Fruit fly (Drosophila melanogaster) whole organism, embryonic: ENCODE measurements around the gene cert.
A peak's percentile ranks its signal among the peaks of the same experiment; 100 is the strongest.

Experiments
- Aef1 ChIP-seq: fragments of 200-800 bp; sonication (Bioruptor generic); IDR thresholded peaks from 3 replicates; pipeline ENCODE4 v1.3.6; 2022; ENCODE audit warnings: missing biosample characterization, missing genetic modification characterization
- Bgb ChIP-seq: fragments of 200-800 bp; sonication (Bioruptor generic); IDR thresholded peaks from 2 replicates; pipeline ENCODE4 v1.3.6; 2022; ENCODE audit warnings: missing biosample characterization, missing genetic modification characterization; ENCODE audit not compliant: partially characterized antibody
- CG10321 ChIP-seq: fragments of 200-800 bp; sonication (Bioruptor generic); IDR thresholded peaks from 2 replicates; pipeline ENCODE4 v1.3.6; 2022; ENCODE audit warnings: missing biosample characterization, missing genetic modification characterization
- CG12769 ChIP-seq: fragments of 200-800 bp; sonication (Bioruptor generic); optimal IDR thresholded peaks from 2 replicates; lab custom pipeline; 2019; ENCODE audit warnings: missing biosample characterization, mild to moderate bottlenecking, missing genetic modification characterization, moderate library complexity
- CG14860 ChIP-seq: fragments of 200-800 bp; sonication (Bioruptor generic); IDR thresholded peaks from 3 replicates; pipeline ENCODE4 v1.3.6; 2022; ENCODE audit warnings: missing biosample characterization, missing genetic modification characterization; ENCODE audit not compliant: partially characterized antibody
- CG1603 ChIP-seq: fragments of 200-800 bp; sonication (Bioruptor generic); optimal IDR thresholded peaks from 2 replicates; lab custom pipeline; 2019; ENCODE audit warnings: missing biosample characterization, mild to moderate bottlenecking, missing genetic modification characterization, moderate library complexity
- CG16863 ChIP-seq: fragments of 200-800 bp; sonication (Bioruptor generic); optimal IDR thresholded peaks from 3 replicates; lab custom pipeline; 2016; ENCODE audit warnings: missing biosample characterization, missing genetic modification characterization
- CG18619 ChIP-seq: fragments of 200-800 bp; sonication (Bioruptor generic); optimal IDR thresholded peaks from 3 replicates; lab custom pipeline; 2017; ENCODE audit warnings: missing biosample characterization, mild to moderate bottlenecking, missing genetic modification characterization
- CG7372 ChIP-seq: fragments of 200-800 bp; sonication (Bioruptor generic); IDR thresholded peaks from 2 replicates; pipeline ENCODE4 v1.3.6; 2022; ENCODE audit warnings: missing biosample characterization, missing genetic modification characterization
- CG7745 ChIP-seq: fragments of 200-800 bp; sonication (Bioruptor generic); optimal IDR thresholded peaks from 2 replicates; lab custom pipeline; 2018; ENCODE audit warnings: missing biosample characterization, mild to moderate bottlenecking, missing genetic modification characterization, moderate library complexity
- CG9437 ChIP-seq: fragments of 200-800 bp; sonication (Bioruptor generic); optimal IDR thresholded peaks from 2 replicates; lab custom pipeline; 2018; ENCODE audit warnings: missing biosample characterization, mild to moderate bottlenecking, missing genetic modification characterization
- CG9797 ChIP-seq: fragments of 200-800 bp; sonication (Bioruptor generic); optimal IDR thresholded peaks from 3 replicates; lab custom pipeline; 2018; ENCODE audit warnings: missing biosample characterization, mild to moderate bottlenecking, missing genetic modification characterization
- CG9876 ChIP-seq: fragments of 200-800 bp; sonication (Bioruptor generic); optimal IDR thresholded peaks from 2 replicates; lab custom pipeline; 2016; ENCODE audit warnings: missing biosample characterization, missing genetic modification characterization
- Drgx ChIP-seq: fragments of 200-800 bp; sonication (Bioruptor generic); IDR thresholded peaks from 2 replicates; pipeline ENCODE4 v1.3.6; 2022; ENCODE audit warnings: missing biosample characterization, missing genetic modification characterization
- Ets65A ChIP-seq: fragments of 200-800 bp; sonication (Bioruptor generic); peaks from one replicate; lab custom pipeline; 2016; ENCODE audit warnings: missing biosample characterization, missing genetic modification characterization
- HHEX ChIP-seq: fragments of 200-800 bp; sonication (Bioruptor generic); optimal IDR thresholded peaks from 3 replicates; lab custom pipeline; 2017; ENCODE audit warnings: missing biosample characterization, mild to moderate bottlenecking, missing genetic modification characterization, missing genetic modification reagents
- HmgD ChIP-seq: fragments of 200-800 bp; sonication (Bioruptor generic); optimal IDR thresholded peaks from 3 replicates; lab custom pipeline; 2016; ENCODE audit warnings: missing biosample characterization, missing genetic modification characterization
- Six4 ChIP-seq: fragments of 200-800 bp; sonication (Bioruptor generic); optimal IDR thresholded peaks from 2 replicates; lab custom pipeline; 2016; ENCODE audit warnings: missing biosample characterization, missing genetic modification characterization
- Sox102F ChIP-seq: fragments of 200-800 bp; sonication (Bioruptor generic); optimal IDR thresholded peaks from 2 replicates; lab custom pipeline; 2018; ENCODE audit warnings: missing biosample characterization, mild to moderate bottlenecking, missing genetic modification characterization, moderate library complexity
- Xbp1 ChIP-seq: fragments of 200-800 bp; sonication (Bioruptor generic); optimal IDR thresholded peaks from 3 replicates; lab custom pipeline; 2016; ENCODE audit warnings: missing biosample characterization, mild to moderate bottlenecking, missing genetic modification characterization
- ato ChIP-seq: fragments of 200-800 bp; sonication (Bioruptor generic); IDR thresholded peaks from 2 replicates; pipeline ENCODE4 v1.3.6; 2022; ENCODE audit warnings: missing biosample characterization, missing genetic modification characterization; ENCODE audit not compliant: partially characterized antibody
- bigmax ChIP-seq: fragments of 200-800 bp; sonication (Bioruptor generic); optimal IDR thresholded peaks from 2 replicates; lab custom pipeline; 2018; ENCODE audit warnings: missing biosample characterization, mild to moderate bottlenecking, missing genetic modification characterization
- bowl ChIP-seq: fragments of 200-800 bp; sonication (Bioruptor generic); IDR thresholded peaks from 2 replicates; pipeline ENCODE4 v1.3.6; 2022; ENCODE audit warnings: missing biosample characterization, missing genetic modification characterization
- chinmo ChIP-seq: fragments of 200-800 bp; sonication (Bioruptor generic); IDR thresholded peaks from 4 replicates; pipeline ENCODE4 v1.3.6; 2022; ENCODE audit warnings: missing biosample characterization, missing genetic modification characterization; ENCODE audit not compliant: partially characterized antibody
- dimm ChIP-seq: fragments of 200-800 bp; sonication (Bioruptor generic); IDR thresholded peaks from 2 replicates; pipeline ENCODE4 v1.3.6; 2022; ENCODE audit warnings: missing biosample characterization, missing genetic modification characterization
- en ChIP-seq: fragments of 200-800 bp; sonication (Bioruptor generic); optimal IDR thresholded peaks from 2 replicates; lab custom pipeline; 2016; ENCODE audit warnings: missing biosample characterization, missing genetic modification characterization
- gro ChIP-seq: fragments of 200-800 bp; sonication (Bioruptor generic); optimal IDR thresholded peaks from 2 replicates; lab custom pipeline; 2016; ENCODE audit warnings: missing biosample characterization, missing genetic modification characterization
- hbn ChIP-seq: fragments of 200-800 bp; sonication (Bioruptor generic); IDR thresholded peaks from 2 replicates; pipeline ENCODE4 v1.3.6; 2022; ENCODE audit warnings: missing biosample characterization, missing genetic modification characterization; ENCODE audit not compliant: partially characterized antibody
- jing ChIP-seq: fragments of 200-800 bp; sonication (Bioruptor generic); optimal IDR thresholded peaks from 2 replicates; lab custom pipeline; 2018; ENCODE audit warnings: missing biosample characterization, mild to moderate bottlenecking, missing genetic modification characterization
- lola ChIP-seq, 3 experiments: fragments of >200 bp in 2 of 3; fragments of 200-800 bp in 1 of 3; sonication (Bioruptor generic) in 1 of 3; optimal IDR thresholded peaks; 2 replicates each; lab custom pipeline; 2017 to 2019; ENCODE audit warnings: missing biosample characterization in 3 of 3, missing genetic modification characterization in 3 of 3, mild to moderate bottlenecking in 1 of 3, moderate library complexity in 1 of 3
- mam ChIP-seq: fragments of 200-800 bp; sonication (Bioruptor generic); optimal IDR thresholded peaks from 3 replicates; lab custom pipeline; 2016; ENCODE audit warnings: missing biosample characterization, missing genetic modification characterization
- oc ChIP-seq: fragments of 200-800 bp; sonication (Bioruptor generic); optimal IDR thresholded peaks from 2 replicates; lab custom pipeline; 2018; ENCODE audit warnings: missing biosample characterization, mild to moderate bottlenecking, missing genetic modification characterization, moderate library complexity
- pita ChIP-seq: fragments of 200-800 bp; sonication (Bioruptor generic); optimal IDR thresholded peaks from 2 replicates; lab custom pipeline; 2017; ENCODE audit warnings: missing biosample characterization, mild to moderate bottlenecking, missing genetic modification characterization
- rib ChIP-seq: fragments of 200-800 bp; sonication (Bioruptor generic); IDR thresholded peaks from 2 replicates; pipeline ENCODE4 v1.3.6; 2022; ENCODE audit warnings: missing biosample characterization, missing genetic modification characterization
- salm ChIP-seq: fragments of 200-800 bp; sonication (Bioruptor generic); optimal IDR thresholded peaks from 2 replicates; lab custom pipeline; 2018; ENCODE audit warnings: missing biosample characterization, mild to moderate bottlenecking, missing genetic modification characterization
- sd ChIP-seq: fragments of 200-800 bp; sonication (Bioruptor generic); optimal IDR thresholded peaks from 3 replicates; lab custom pipeline; 2018; ENCODE audit warnings: missing biosample characterization, mild to moderate bottlenecking, missing genetic modification characterization, moderate library complexity
- seq ChIP-seq: fragments of 200-800 bp; sonication (Bioruptor generic); IDR thresholded peaks from 2 replicates; pipeline ENCODE4 v1.3.6; 2022; ENCODE audit warnings: missing biosample characterization, missing genetic modification characterization
- sr ChIP-seq: fragments of 200-800 bp; sonication (Bioruptor generic); IDR thresholded peaks from 3 replicates; pipeline ENCODE4 v1.3.6; 2022; ENCODE audit warnings: missing biosample characterization, missing genetic modification characterization
- tap ChIP-seq: fragments of 200-800 bp; optimal IDR thresholded peaks from 3 replicates; lab custom pipeline; 2019; ENCODE audit warnings: missing biosample characterization, mild to moderate bottlenecking, missing genetic modification characterization, moderate library complexity
- wdn ChIP-seq: fragments of 200-800 bp; sonication (Bioruptor generic); IDR thresholded peaks from 2 replicates; pipeline ENCODE4 v1.3.6; 2022; ENCODE audit warnings: missing biosample characterization, missing genetic modification characterization

cert gene

dm6 chr3L:8336372-8336771 is 46.7 kb upstream of the cert start, which contains the start of gene Cpr66Cb:
Gene Cpr66Cb, plus strand, starts transcription at chr3L:8336672.
- TF ChIP-seq rib (GFP tag; lab: Robert Waterston, UW) (no peak), wdn (no peak), Ets65A (GFP tag; lab: Kevin White, UChicago) (peak; percentile 62)

DNA sequence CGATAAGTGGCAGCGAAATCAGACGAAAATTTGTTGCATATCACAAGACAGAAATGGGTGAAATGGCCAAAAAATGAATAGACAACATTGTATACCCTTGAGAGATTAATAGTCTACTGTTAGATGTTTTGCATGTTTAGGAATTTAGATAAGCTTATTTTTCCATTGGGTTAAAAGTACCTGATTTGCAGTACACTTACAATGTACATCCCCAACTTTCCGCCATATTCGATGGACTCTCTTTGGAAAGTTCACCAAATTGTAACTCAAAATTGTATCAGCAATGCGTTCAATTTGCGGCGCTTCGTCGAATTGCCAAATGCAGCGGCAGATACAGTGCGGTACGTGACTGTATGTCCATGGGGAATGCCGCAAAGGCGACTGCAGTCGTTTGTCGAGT is 44.7 kb upstream of the cert start:
- TF ChIP-seq bowl = no peak
- no peak for TF ChIP-seq HHEX
- TF ChIP-seq mam = no peak
- no peak for TF ChIP-seq Aef1 (GFP tag; lab: Robert Waterston, UW)
- TF ChIP-seq sd (tag; lab: Kevin White, UChicago) = no peak
- TF ChIP-seq Sox102F = peak; percentile 16
- TF ChIP-seq oc = no peak
- peak; percentile 13 for TF ChIP-seq CG1603
- TF ChIP-seq seq = no peak
- TF ChIP-seq salm (tag; lab: Kevin White, UChicago) = no peak

DNA sequence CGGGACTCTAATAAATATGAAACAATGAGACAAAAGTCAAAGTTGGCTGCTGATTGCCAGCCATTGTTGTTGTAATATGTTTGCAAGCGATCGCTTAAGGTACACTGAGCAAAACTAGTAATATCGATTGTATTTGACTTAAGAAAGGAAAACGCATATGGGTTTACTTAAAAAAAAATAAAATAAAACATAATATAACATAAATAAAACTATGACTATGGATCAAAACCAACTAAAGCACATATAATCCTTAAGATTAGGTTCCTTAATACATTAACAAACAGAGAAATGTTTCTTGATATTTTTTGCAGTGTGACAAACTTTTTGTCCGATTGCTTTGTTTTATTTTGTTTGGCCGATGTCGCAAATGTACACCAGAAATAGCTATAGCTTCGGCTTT is 43.9 kb upstream of the cert start:
- TF ChIP-seq CG16863 (GFP tag; lab: Kevin White, UChicago) (no peak), CG9797 (GFP tag; lab: Kevin White, UChicago) (no peak), en (GFP tag; lab: Kevin White, UChicago) (no peak), Drgx (GFP tag; lab: Robert Waterston, UW) (peak; percentile 29; the same call in 1 of the 2 replicates), CG18619 (GFP tag; lab: Kevin White, UChicago) (no peak), jing (GFP tag; lab: Kevin White, UChicago) (no peak), gro (no peak)

dm6 chr3L:8331414-8331813 is 41.7 kb upstream of the cert start:
- peak; percentile 80 for TF ChIP-seq CG7372 (GFP tag; lab: Robert Waterston, UW)
- no peak for TF ChIP-seq ato
- TF ChIP-seq CG7745 (tag; lab: Kevin White, UChicago) = no peak
- TF ChIP-seq CG9437 (GFP tag; lab: Kevin White, UChicago) = peak; percentile 65
- no peak for TF ChIP-seq CG9876
- TF ChIP-seq sr (GFP tag; lab: Robert Waterston, UW) = no peak

DNA sequence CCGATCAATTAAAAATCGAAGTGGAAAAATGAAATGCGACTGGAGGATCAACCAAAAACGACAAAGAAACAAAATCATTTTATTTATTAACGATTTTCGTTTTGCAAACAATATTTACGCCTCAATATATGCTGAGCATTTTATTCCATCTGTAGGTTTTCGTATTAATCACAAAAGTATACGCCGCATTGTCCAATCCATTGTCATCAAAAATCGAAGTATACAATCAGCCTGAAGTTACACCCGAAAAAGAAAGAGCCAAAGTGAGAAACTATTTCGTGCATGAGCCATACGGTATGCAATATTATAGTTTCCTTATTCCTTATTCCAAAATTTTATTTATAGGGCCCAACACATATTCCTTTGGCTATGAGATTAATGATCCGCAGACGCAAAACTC is 39.3 kb upstream of the cert start:
- 0 out of 4 replicates have a peak, but pooled peaks have one; percentile 41 for TF ChIP-seq chinmo (GFP tag; lab: Robert Waterston, UW)
- TF ChIP-seq Xbp1 (GFP tag; lab: Kevin White, UChicago) = no peak
- TF ChIP-seq Bgb (GFP tag; lab: Robert Waterston, UW) = 0 out of 2 replicates have a peak, but pooled peaks have one; percentile 25
- TF ChIP-seq lola (GFP tag; optimal IDR thresholded peaks at IDR 0.05; lab: Kevin White, UChicago) = peak in 1 of 3 experiments; percentile 76

dm6 chr3L:8328283-8328682 is 38.6 kb upstream of the cert start, which contains the start of gene CG34462:
Gene CG34462, plus strand, starts transcription at chr3L:8328583.
- TF ChIP-seq pita (no peak), dimm (GFP tag; lab: Robert Waterston, UW) (no peak), bigmax (GFP tag; lab: Kevin White, UChicago) (no peak), tap (tag; lab: Kevin White, UChicago) (no peak), HmgD (GFP tag; lab: Kevin White, UChicago) (no peak), CG7372 (GFP tag; lab: Robert Waterston, UW) (no peak), hbn (GFP tag; lab: Robert Waterston, UW) (no peak), Six4 (GFP tag; lab: Kevin White, UChicago) (no peak), CG12769 (tag; lab: Kevin White, UChicago) (no peak), CG14860 (GFP tag; lab: Robert Waterston, UW) (no peak), CG10321 (GFP tag; lab: Robert Waterston, UW) (no peak)
